Worm (Caenorhabditis elegans) whole organism, midembryonic: ENCODE results near the gene sptl-3.

ENCODE experiments used
- T22C8.4 ChIP-seq: fragments of 200-800 bp; sonication (Bioruptor generic); IDR thresholded peaks from 2 replicates; pipeline ENCODE4 v1.3.6; 2022; ENCODE audit warnings: missing genetic modification characterization, missing compliant biosample characterization
- flt-1 ChIP-seq: fragments of 200-800 bp; sonication (Bioruptor generic); IDR thresholded peaks from 2 replicates; pipeline ENCODE4 v1.3.6; 2022; ENCODE audit warnings: missing genetic modification characterization, missing compliant biosample characterization
- tab-1 ChIP-seq: fragments of 200-800 bp; sonication (Bioruptor generic); IDR thresholded peaks from 2 replicates; pipeline ENCODE4 v1.3.6; 2022; ENCODE audit warnings: missing genetic modification characterization, missing compliant biosample characterization
- ztf-23 ChIP-seq: fragments of 200-800 bp; sonication (Bioruptor generic); IDR thresholded peaks from 2 replicates; pipeline ENCODE4 v1.3.6; 2022; ENCODE audit warnings: missing genetic modification reagents, missing genetic modification characterization, missing compliant biosample characterization
- ztf-29 ChIP-seq: fragments of 200-800 bp; sonication (Bioruptor generic); IDR thresholded peaks from 2 replicates; pipeline ENCODE4 v1.3.6; 2022; ENCODE audit warnings: missing genetic modification reagents, missing genetic modification characterization, missing compliant biosample characterization

ce11 chrV:13890473-13890872, 2.7 kb upstream of the sptl-3 start, which contains the start of gene lbp-8:
- no peak for TF ChIP-seq T22C8.4 (GFP tag; lab: Robert Waterston, UW)
- TF ChIP-seq ztf-23 (GFP tag; lab: Robert Waterston, UW), result no peak
- TF ChIP-seq flt-1 (GFP tag; lab: Robert Waterston, UW), result no peak
- TF ChIP-seq tab-1 (GFP tag; lab: Robert Waterston, UW), result no peak
- no peak for TF ChIP-seq ztf-29
